Fruit fly (Drosophila melanogaster) whole organism, embryonic: ENCODE measurements around the gene CG6409.

Experiments used
- Abd-B ChIP-seq: fragments of 200-800 bp; sonication (Bioruptor generic); optimal IDR thresholded peaks from 2 replicates; lab custom pipeline; 2018; ENCODE audit warnings: missing biosample characterization, mild to moderate bottlenecking, missing genetic modification characterization, moderate library complexity
- BEAF-32 ChIP-seq: fragments of 200-800 bp; sonication (Bioruptor generic); optimal IDR thresholded peaks from 3 replicates; lab custom pipeline; 2017; ENCODE audit warnings: missing biosample characterization, missing genetic modification characterization, mild to moderate bottlenecking, moderate library complexity, missing genetic modification reagents
- CG10267 ChIP-seq: fragments of 200-800 bp; sonication (Bioruptor generic); optimal IDR thresholded peaks from 2 replicates; lab custom pipeline; 2018; ENCODE audit warnings: missing biosample characterization, mild to moderate bottlenecking, missing genetic modification characterization, moderate library complexity
- CG10979 ChIP-seq: fragments of 200-800 bp; sonication (Bioruptor generic); optimal IDR thresholded peaks from 2 replicates; lab custom pipeline; 2018; ENCODE audit warnings: missing biosample characterization, mild to moderate bottlenecking, missing genetic modification characterization, moderate library complexity
- CG12769 ChIP-seq: fragments of 200-800 bp; sonication (Bioruptor generic); optimal IDR thresholded peaks from 2 replicates; lab custom pipeline; 2019; ENCODE audit warnings: missing biosample characterization, mild to moderate bottlenecking, missing genetic modification characterization, moderate library complexity
- CG14441 ChIP-seq: fragments of 200-800 bp; sonication (Bioruptor generic); IDR thresholded peaks from 2 replicates; pipeline ENCODE4 v1.3.6; 2022; ENCODE audit warnings: missing biosample characterization, missing genetic modification characterization
- CG14710 ChIP-seq: fragments of 200-800 bp; sonication (Bioruptor generic); optimal IDR thresholded peaks from 3 replicates; lab custom pipeline; 2019; ENCODE audit warnings: missing biosample characterization, mild to moderate bottlenecking, missing genetic modification characterization, moderate library complexity
- CG14860 ChIP-seq: fragments of 200-800 bp; sonication (Bioruptor generic); IDR thresholded peaks from 3 replicates; pipeline ENCODE4 v1.3.6; 2022; ENCODE audit warnings: missing biosample characterization, missing genetic modification characterization; ENCODE audit not compliant: partially characterized antibody
- CG1602 ChIP-seq: fragments of 200-800 bp; sonication (Bioruptor generic); optimal IDR thresholded peaks from 3 replicates; lab custom pipeline; 2016; ENCODE audit warnings: missing biosample characterization, missing genetic modification characterization
- CG16815 ChIP-seq: fragments of 200-800 bp; sonication (Bioruptor generic); optimal IDR thresholded peaks from 3 replicates; lab custom pipeline; 2017; ENCODE audit warnings: missing biosample characterization, mild to moderate bottlenecking, missing genetic modification characterization
- CG18262 ChIP-seq: fragments of 200-800 bp; optimal IDR thresholded peaks from 3 replicates; lab custom pipeline; 2019; ENCODE audit warnings: missing biosample characterization, mild to moderate bottlenecking, missing genetic modification characterization, moderate library complexity
- CG18599 ChIP-seq: fragments of 200-800 bp; sonication (Bioruptor generic); optimal IDR thresholded peaks from 3 replicates; lab custom pipeline; 2017; ENCODE audit warnings: missing biosample characterization, missing genetic modification characterization, mild to moderate bottlenecking, moderate library complexity, missing genetic modification reagents
- CG2129 ChIP-seq: fragments of 200-800 bp; sonication (Bioruptor generic); IDR thresholded peaks from 2 replicates; pipeline ENCODE4 v1.3.6; 2022; ENCODE audit warnings: missing biosample characterization, missing genetic modification characterization; ENCODE audit not compliant: partially characterized antibody
- CG2199 ChIP-seq: fragments of 200-800 bp; sonication (Bioruptor generic); IDR thresholded peaks from 3 replicates; pipeline ENCODE4 v1.3.6; 2022; ENCODE audit warnings: missing biosample characterization, missing genetic modification characterization
- CG30431 ChIP-seq: fragments of 200-800 bp; sonication (Bioruptor generic); optimal IDR thresholded peaks from 2 replicates; lab custom pipeline; 2017; ENCODE audit warnings: missing biosample characterization, missing genetic modification characterization
- CG33213 ChIP-seq: fragments of 200-800 bp; sonication (Bioruptor generic); optimal IDR thresholded peaks from 3 replicates; lab custom pipeline; 2016; ENCODE audit warnings: missing biosample characterization, missing genetic modification characterization
- CG42726 ChIP-seq: fragments of 200-800 bp; sonication (Bioruptor generic); IDR thresholded peaks from 2 replicates; pipeline ENCODE4 v1.3.6; 2022; ENCODE audit warnings: missing biosample characterization, missing genetic modification characterization; ENCODE audit not compliant: partially characterized antibody
- CG4282 ChIP-seq: fragments of 200-800 bp; sonication (Bioruptor generic); optimal IDR thresholded peaks from 2 replicates; lab custom pipeline; 2016; ENCODE audit warnings: missing biosample characterization, missing genetic modification characterization
- CG4707 ChIP-seq: fragments of 200-800 bp; sonication (Bioruptor generic); optimal IDR thresholded peaks from 2 replicates; lab custom pipeline; 2018; ENCODE audit warnings: missing biosample characterization, mild to moderate bottlenecking, missing genetic modification characterization, moderate library complexity
- CG7271 ChIP-seq: fragments of 200-800 bp; sonication (Bioruptor generic); optimal IDR thresholded peaks from 2 replicates; lab custom pipeline; 2018; ENCODE audit warnings: missing biosample characterization, mild to moderate bottlenecking, missing genetic modification characterization, moderate library complexity
- Deaf1 ChIP-seq: fragments of 200-800 bp; optimal IDR thresholded peaks from 3 replicates; lab custom pipeline; 2019; ENCODE audit warnings: missing biosample characterization, mild to moderate bottlenecking, missing genetic modification characterization, moderate library complexity
- HmgD ChIP-seq: fragments of 200-800 bp; sonication (Bioruptor generic); optimal IDR thresholded peaks from 3 replicates; lab custom pipeline; 2016; ENCODE audit warnings: missing biosample characterization, missing genetic modification characterization
- Hr3 ChIP-seq: fragments of 200-800 bp; sonication (Bioruptor generic); optimal IDR thresholded peaks from 3 replicates; lab custom pipeline; 2016; ENCODE audit warnings: missing biosample characterization, missing genetic modification characterization
- Myb ChIP-seq: fragments of 200-800 bp; sonication (Bioruptor generic); optimal IDR thresholded peaks from 2 replicates; lab custom pipeline; 2016; ENCODE audit warnings: missing biosample characterization, missing genetic modification characterization
- Nf-YA ChIP-seq: fragments of 200-800 bp; sonication (Bioruptor generic); IDR thresholded peaks from 2 replicates; pipeline ENCODE4 v1.3.6; 2022; ENCODE audit warnings: missing biosample characterization, missing genetic modification characterization
- Poxn ChIP-seq: fragments of 200-800 bp; sonication (Bioruptor generic); IDR thresholded peaks from 2 replicates; pipeline ENCODE4 v1.3.6; 2022; ENCODE audit warnings: missing biosample characterization, missing genetic modification characterization
- Ravus ChIP-seq: fragments of 200-800 bp; sonication (Bioruptor generic); IDR thresholded peaks from 2 replicates; pipeline ENCODE4 v1.3.6; 2022; ENCODE audit warnings: missing biosample characterization, missing genetic modification characterization
- abd-A ChIP-seq: fragments of 200-800 bp; sonication (Bioruptor generic); optimal IDR thresholded peaks from 3 replicates; lab custom pipeline; 2019; ENCODE audit warnings: missing biosample characterization, mild to moderate bottlenecking, missing genetic modification characterization, moderate library complexity
- az2 ChIP-seq: fragments of 200-800 bp; sonication (Bioruptor generic); optimal IDR thresholded peaks from 3 replicates; lab custom pipeline; 2016; ENCODE audit warnings: missing biosample characterization, missing genetic modification characterization
- btn ChIP-seq: fragments of 200-800 bp; sonication (Bioruptor generic); optimal IDR thresholded peaks from 2 replicates; lab custom pipeline; 2016; ENCODE audit warnings: missing biosample characterization, missing genetic modification characterization
- cwo ChIP-seq: fragments of 200-800 bp; sonication (Bioruptor generic); optimal IDR thresholded peaks from 3 replicates; lab custom pipeline; 2017; ENCODE audit warnings: missing biosample characterization, missing genetic modification characterization, mild to moderate bottlenecking, moderate library complexity, missing genetic modification reagents
- danr ChIP-seq: fragments of 200-800 bp; sonication (Bioruptor generic); IDR thresholded peaks from 2 replicates; pipeline ENCODE4 v1.3.6; 2022; ENCODE audit warnings: missing biosample characterization, missing genetic modification characterization
- dysf ChIP-seq: fragments of 200-800 bp; sonication (Bioruptor generic); IDR thresholded peaks from 3 replicates; pipeline ENCODE4 v1.3.6; 2022; ENCODE audit warnings: missing biosample characterization, missing genetic modification characterization
- eve ChIP-seq, 2 experiments: fragments of >200 bp; optimal IDR thresholded peaks; 2 replicates each; lab custom pipeline; 2017; ENCODE audit warnings: missing biosample characterization in 2 of 2, missing genetic modification characterization in 2 of 2
- exex ChIP-seq: fragments of 200-800 bp; sonication (Bioruptor generic); optimal IDR thresholded peaks from 4 replicates; lab custom pipeline; 2018; ENCODE audit warnings: missing biosample characterization, mild to moderate bottlenecking, missing genetic modification characterization, moderate library complexity
- eyg ChIP-seq: fragments of 200-800 bp; sonication (Bioruptor generic); optimal IDR thresholded peaks from 3 replicates; lab custom pipeline; 2016; ENCODE audit warnings: missing biosample characterization, missing genetic modification characterization
- fd102C ChIP-seq: fragments of 200-800 bp; sonication (Bioruptor generic); optimal IDR thresholded peaks from 2 replicates; lab custom pipeline; 2018; ENCODE audit warnings: missing biosample characterization, mild to moderate bottlenecking, missing genetic modification characterization, moderate library complexity
- fu2 ChIP-seq: fragments of 200-800 bp; sonication (Bioruptor generic); optimal IDR thresholded peaks from 2 replicates; lab custom pipeline; 2016; ENCODE audit warnings: missing biosample characterization, missing genetic modification characterization
- hb ChIP-seq: fragments of 200-800 bp; sonication (Bioruptor generic); IDR thresholded peaks from 3 replicates; pipeline ENCODE4 v1.3.6; 2022; ENCODE audit warnings: missing biosample characterization, missing genetic modification characterization; ENCODE audit not compliant: partially characterized antibody
- jumu ChIP-seq: fragments of 200-800 bp; sonication (Bioruptor generic); optimal IDR thresholded peaks from 3 replicates; lab custom pipeline; 2016; ENCODE audit warnings: missing biosample characterization, missing genetic modification characterization
- kni ChIP-seq: fragments of 200-800 bp; sonication (Bioruptor generic); optimal IDR thresholded peaks from 3 replicates; lab custom pipeline; 2017; ENCODE audit warnings: mild to moderate bottlenecking, missing biosample characterization, missing genetic modification reagents, missing genetic modification characterization
- nerfin-1 ChIP-seq: fragments of 200-800 bp; sonication (Bioruptor generic); optimal IDR thresholded peaks from 3 replicates; lab custom pipeline; 2019; ENCODE audit warnings: missing biosample characterization, mild to moderate bottlenecking, missing genetic modification characterization, moderate library complexity
- nerfin-2 ChIP-seq: fragments of 200-800 bp; sonication (Bioruptor generic); IDR thresholded peaks from 2 replicates; pipeline ENCODE4 v1.3.6; 2022; ENCODE audit warnings: missing biosample characterization, missing genetic modification characterization; ENCODE audit not compliant: partially characterized antibody
- nmo ChIP-seq: fragments of 200-800 bp; sonication (Bioruptor generic); optimal IDR thresholded peaks from 2 replicates; lab custom pipeline; 2018; ENCODE audit warnings: missing biosample characterization, mild to moderate bottlenecking, missing genetic modification characterization, moderate library complexity
- pb ChIP-seq: fragments of 200-800 bp; sonication (Bioruptor generic); optimal IDR thresholded peaks from 3 replicates; lab custom pipeline; 2016; ENCODE audit warnings: missing biosample characterization, missing genetic modification characterization
- peb ChIP-seq: fragments of 200-800 bp; sonication (Bioruptor generic); IDR thresholded peaks from 2 replicates; pipeline ENCODE4 v1.3.6; 2022; ENCODE audit warnings: missing biosample characterization, missing genetic modification characterization
- phol ChIP-seq: fragments of 200-800 bp; sonication (Bioruptor generic); optimal IDR thresholded peaks from 3 replicates; lab custom pipeline; 2018; ENCODE audit warnings: missing biosample characterization, mild to moderate bottlenecking, missing genetic modification characterization, moderate library complexity
- pros ChIP-seq: fragments of 200-800 bp; sonication (Bioruptor generic); optimal IDR thresholded peaks from 3 replicates; lab custom pipeline; 2019; ENCODE audit warnings: missing biosample characterization, mild to moderate bottlenecking, missing genetic modification characterization, moderate library complexity
- schlank ChIP-seq: fragments of 200-800 bp; sonication (Bioruptor generic); optimal IDR thresholded peaks from 2 replicates; lab custom pipeline; 2018; ENCODE audit warnings: missing biosample characterization, mild to moderate bottlenecking, missing genetic modification characterization
- sd ChIP-seq: fragments of 200-800 bp; sonication (Bioruptor generic); optimal IDR thresholded peaks from 3 replicates; lab custom pipeline; 2018; ENCODE audit warnings: missing biosample characterization, mild to moderate bottlenecking, missing genetic modification characterization, moderate library complexity
- twi ChIP-seq: fragments of 200-800 bp; optimal IDR thresholded peaks from 2 replicates; lab custom pipeline; 2019; ENCODE audit warnings: missing biosample characterization, mild to moderate bottlenecking, missing genetic modification characterization, moderate library complexity

CG6409 gene

dm6 chr3L:10842830-10843229, 39.4 kb downstream of the CG6409 start (continued):
- TF ChIP-seq jumu (no peak), danr (GFP tag; lab: Robert Waterston, UW) (no peak), CG2129 (no peak), CG7271 (tag; lab: Kevin White, UChicago) (no peak), CG33213 (no peak), phol (tag; lab: Kevin White, UChicago) (no peak), cwo (GFP tag; lab: Kevin White, UChicago) (no peak), dysf (GFP tag; lab: Robert Waterston, UW) (no peak), exex (no peak), hb (GFP tag; lab: Robert Waterston, UW) (no peak), nerfin-2 (GFP tag; lab: Robert Waterston, UW) (no peak), CG4282 (GFP tag; lab: Kevin White, UChicago) (no peak), Poxn (GFP tag; lab: Robert Waterston, UW) (no peak), CG16815 (GFP tag; lab: Kevin White, UChicago) (no peak), pb (GFP tag; lab: Kevin White, UChicago) (no peak), CG30431 (GFP tag; lab: Kevin White, UChicago) (no peak), twi (tag; lab: Kevin White, UChicago) (no peak), CG10979 (tag; lab: Kevin White, UChicago) (no peak), Myb (GFP tag; lab: Kevin White, UChicago) (no peak), nmo (no peak), Ravus (GFP tag; lab: Robert Waterston, UW) (no peak), fd102C (GFP tag; lab: Kevin White, UChicago) (no peak), kni (GFP tag; lab: Kevin White, UChicago) (peak; percentile 51), CG2199 (GFP tag; lab: Robert Waterston, UW) (peak; percentile 81; the same call in 1 of the 3 replicates), sd (tag; lab: Kevin White, UChicago) (peak; percentile 11), btn (GFP tag; lab: Kevin White, UChicago) (no peak), CG42726 (GFP tag; lab: Robert Waterston, UW) (no peak), schlank (tag; lab: Kevin White, UChicago) (no peak), CG4707 (GFP tag; lab: Kevin White, UChicago) (no peak), HmgD (GFP tag; lab: Kevin White, UChicago) (no peak), Deaf1 (tag; lab: Kevin White, UChicago) (peak; percentile 15), fu2 (GFP tag; lab: Kevin White, UChicago) (no peak), abd-A (tag; lab: Kevin White, UChicago) (peak; percentile 85), eve (GFP tag; optimal IDR thresholded peaks at IDR 0.05; lab: Kevin White, UChicago) (no peak), CG12769 (no peak), BEAF-32 (GFP tag; lab: Kevin White, UChicago) (no peak), peb (GFP tag; lab: Robert Waterston, UW) (no peak), CG14710 (no peak), CG10267 (no peak), CG14441 (GFP tag; lab: Robert Waterston, UW) (no peak), nerfin-1 (tag; lab: Kevin White, UChicago) (peak; percentile 26), CG14860 (GFP tag; lab: Robert Waterston, UW) (no peak), Abd-B (GFP tag; lab: Kevin White, UChicago) (no peak), CG18262 (tag; lab: Kevin White, UChicago) (no peak), CG1602 (GFP tag; lab: Kevin White, UChicago) (no peak), pros (GFP tag; lab: Kevin White, UChicago) (peak; percentile 97), az2 (GFP tag; lab: Kevin White, UChicago) (no peak), eyg (GFP tag; lab: Kevin White, UChicago) (no peak), Hr3 (GFP tag; lab: Kevin White, UChicago) (no peak), CG18599 (GFP tag; lab: Kevin White, UChicago) (no peak), Nf-YA (GFP tag; lab: Robert Waterston, UW) (no peak)
